Worm (Caenorhabditis elegans) whole organism, L4 larva: ENCODE data around the gene T23F11.11.

Source experiments
- F49E8.2 ChIP-seq: sonication (generic microtip); optimal IDR thresholded peaks from 2 replicates; lab custom pipeline; 2016; ENCODE audit warnings: missing compliant biosample characterization, mild to moderate bottlenecking, missing genetic modification characterization, borderline replicate concordance
- daf-16 ChIP-seq, 3 experiments: sonication (generic microtip); optimal IDR thresholded peaks; 2 replicates each; lab custom pipeline; 2016 to 2017; ENCODE audit warnings: missing genetic modification characterization in 3 of 3, missing genetic modification reagents in 3 of 3, mild to moderate bottlenecking in 2 of 3, missing compliant biosample characterization in 2 of 3, missing biosample characterization in 1 of 3, moderate library complexity in 1 of 3

ce11 chrIII:4656415-4656814 is 15.0 kb downstream of the T23F11.11 start:
- TF ChIP-seq F49E8.2 = no peak
- TF ChIP-seq daf-16 (GFP tag; optimal IDR thresholded peaks at IDR 0.05; lab: Kevin White, UChicago) = no peak
- no peak for TF ChIP-seq daf-16 (tag; optimal IDR thresholded peaks at IDR 0.05; lab: Kevin White, UChicago)
